Worm (Caenorhabditis elegans) whole organism, early embryonic: ENCODE data around the gene mth-1.
A peak's percentile ranks its signal among the peaks of the same experiment; 100 is the strongest.

Experiments
- B0310.2 ChIP-seq: sonication (generic microtip); optimal IDR thresholded peaks from 2 replicates; lab custom pipeline; 2016; ENCODE audit warnings: mild to moderate bottlenecking, missing genetic modification characterization, missing compliant biosample characterization
- F13C5.2 ChIP-seq: sonication (generic microtip); optimal IDR thresholded peaks from 2 replicates; lab custom pipeline; 2017; ENCODE audit warnings: mild to moderate bottlenecking, missing genetic modification characterization, inconsistent platforms, missing compliant biosample characterization
- aly-1 ChIP-seq: sonication (generic microtip); optimal IDR thresholded peaks from 2 replicates; lab custom pipeline; 2016; ENCODE audit warnings: missing genetic modification characterization, missing compliant biosample characterization
- ama-1 ChIP-seq: fragments of 150-350 bp; optimal IDR thresholded peaks from 2 replicates; lab custom pipeline; 2014
- ceh-13 ChIP-seq: fragments of 200-800 bp; sonication (Bioruptor generic); optimal IDR thresholded peaks from 2 replicates; lab custom pipeline; 2018; ENCODE audit warnings: mild to moderate bottlenecking, missing genetic modification characterization, missing compliant biosample characterization
- ceh-36 ChIP-seq: sonication (generic microtip); optimal IDR thresholded peaks from 2 replicates; lab custom pipeline; 2016; ENCODE audit warnings: missing genetic modification characterization, inconsistent platforms, missing compliant biosample characterization
- ets-7 ChIP-seq: sonication (generic microtip); optimal IDR thresholded peaks from 2 replicates; lab custom pipeline; 2016; ENCODE audit warnings: missing genotype, missing genetic modification characterization, missing compliant biosample characterization
- flt-1 ChIP-seq: fragments of 200-800 bp; sonication (Bioruptor generic); IDR thresholded peaks from 2 replicates; pipeline ENCODE4 v1.3.6; 2022; ENCODE audit warnings: missing genetic modification characterization, missing compliant biosample characterization
- hmbx-1 ChIP-seq: sonication (generic microtip); optimal IDR thresholded peaks from 2 replicates; lab custom pipeline; 2016; ENCODE audit warnings: mild to moderate bottlenecking, missing genetic modification characterization, missing compliant biosample characterization
- hmg-4 ChIP-seq: fragments of 200-800 bp; sonication (Bioruptor generic); optimal IDR thresholded peaks from 2 replicates; lab custom pipeline; 2018; ENCODE audit warnings: mild to moderate bottlenecking, missing genetic modification characterization, missing compliant biosample characterization
- hnd-1 ChIP-seq: sonication (generic microtip); optimal IDR thresholded peaks from 2 replicates; lab custom pipeline; 2016; ENCODE audit warnings: missing genetic modification characterization, missing compliant biosample characterization
- pes-1 ChIP-seq: fragments of 200-800 bp; sonication (Bioruptor generic); IDR thresholded peaks from 2 replicates; pipeline ENCODE4 v1.3.6; 2022; ENCODE audit warnings: missing genetic modification reagents, missing genetic modification characterization, missing compliant biosample characterization
- scrt-1 ChIP-seq: fragments of 200-800 bp; sonication (Bioruptor generic); IDR thresholded peaks from 2 replicates; pipeline ENCODE4 v1.3.6; 2022; ENCODE audit warnings: missing genetic modification characterization, missing compliant biosample characterization
- sea-1 ChIP-seq: fragments of 200-800 bp; sonication (Bioruptor generic); conservative IDR thresholded peaks from 2 replicates; pipeline ENCODE4 v1.3.6; 2022; ENCODE audit warnings: missing genetic modification characterization, missing compliant biosample characterization
- tbx-11 ChIP-seq: fragments of 200-800 bp; sonication (Bioruptor generic); IDR thresholded peaks from 2 replicates; pipeline ENCODE4 v1.3.6; 2022; ENCODE audit warnings: missing genetic modification characterization, missing compliant biosample characterization
- tbx-37 ChIP-seq: fragments of 200-800 bp; sonication (Bioruptor generic); conservative IDR thresholded peaks from 2 replicates; pipeline ENCODE4 v1.3.6; 2022; ENCODE audit warnings: missing genetic modification reagents, missing genetic modification characterization, missing compliant biosample characterization
- tra-4 ChIP-seq: sonication (generic microtip); optimal IDR thresholded peaks from 2 replicates; lab custom pipeline; 2017; ENCODE audit warnings: missing genetic modification characterization, missing compliant biosample characterization

mth-1 gene

ce11 chrII:4203729-4204184 is at the start of gene mth-1:
Gene mth-1 (minus strand): TSS chrII:4203779.
- TF ChIP-seq tra-4 (tag; lab: Kevin White, UChicago) = no peak
- no peak for TF ChIP-seq B0310.2 (tag; lab: Kevin White, UChicago)
- TF ChIP-seq pes-1 (GFP tag; lab: Robert Waterston, UW) = no peak
- TF ChIP-seq scrt-1 (GFP tag; lab: Robert Waterston, UW) = no peak
- no peak for TF ChIP-seq flt-1 (GFP tag; lab: Robert Waterston, UW)
- TF ChIP-seq hmg-4 = no peak
- TF ChIP-seq ceh-36 (tag; lab: Kevin White, UChicago) = no peak
- no peak for TF ChIP-seq ama-1 (lab: Kevin White, UChicago)
- TF ChIP-seq ceh-13 (GFP tag; lab: Kevin White, UChicago) = no peak
- TF ChIP-seq hmbx-1 (tag; lab: Kevin White, UChicago) = no peak
- no peak for TF ChIP-seq hnd-1
- no peak for TF ChIP-seq tbx-37
- TF ChIP-seq F13C5.2 (tag; lab: Kevin White, UChicago) = no peak
- no peak for TF ChIP-seq ets-7 (tag; lab: Kevin White, UChicago)
- TF ChIP-seq tbx-11 (GFP tag; lab: Robert Waterston, UW) = no peak
- no peak for TF ChIP-seq sea-1 (GFP tag; lab: Robert Waterston, UW)
- TF ChIP-seq aly-1 (tag; lab: Kevin White, UChicago) = no peak

ce11 chrII:4246897-4247296 is 43.3 kb upstream of the mth-1 start, which contains the start of gene gpa-11:
Gene gpa-11 (plus strand): TSS chrII:4247197.
- no peak for TF ChIP-seq tbx-37
- TF ChIP-seq tbx-11 (GFP tag; lab: Robert Waterston, UW) = no peak
- TF ChIP-seq ceh-36 (tag; lab: Kevin White, UChicago) = no peak
- TF ChIP-seq hnd-1 = no peak
- no peak for TF ChIP-seq tra-4 (tag; lab: Kevin White, UChicago)
- TF ChIP-seq F13C5.2 (tag; lab: Kevin White, UChicago) = no peak
- no peak for TF ChIP-seq ama-1 (lab: Kevin White, UChicago)
- TF ChIP-seq ceh-13 (GFP tag; lab: Kevin White, UChicago) = no peak

- no peak for TF ChIP-seq ets-7 (tag; lab: Kevin White, UChicago)
- no peak for TF ChIP-seq tbx-11 (GFP tag; lab: Robert Waterston, UW)
- no peak for TF ChIP-seq ama-1 (lab: Kevin White, UChicago)
- no peak for TF ChIP-seq scrt-1 (GFP tag; lab: Robert Waterston, UW)
- no peak for TF ChIP-seq ceh-13 (GFP tag; lab: Kevin White, UChicago)
- no peak for TF ChIP-seq B0310.2 (tag; lab: Kevin White, UChicago)
Observed at ce11 chrII:4244959-4245358, 41.4 kb upstream of the mth-1 start.

ce11 chrII:4238963-4239362 is 35.4 kb upstream of the mth-1 start:
- TF ChIP-seq hmbx-1 (tag; lab: Kevin White, UChicago) (no peak), flt-1 (GFP tag; lab: Robert Waterston, UW) (no peak), ceh-13 (GFP tag; lab: Kevin White, UChicago) (no peak), F13C5.2 (tag; lab: Kevin White, UChicago) (no peak), tbx-11 (GFP tag; lab: Robert Waterston, UW) (no peak), B0310.2 (tag; lab: Kevin White, UChicago) (no peak), aly-1 (tag; lab: Kevin White, UChicago) (no peak), tbx-37 (no peak), hmg-4 (no peak), ets-7 (tag; lab: Kevin White, UChicago) (no peak), sea-1 (GFP tag; lab: Robert Waterston, UW) (no peak), ceh-36 (tag; lab: Kevin White, UChicago) (no peak), tra-4 (tag; lab: Kevin White, UChicago) (no peak), hnd-1 (no peak)

DNA sequence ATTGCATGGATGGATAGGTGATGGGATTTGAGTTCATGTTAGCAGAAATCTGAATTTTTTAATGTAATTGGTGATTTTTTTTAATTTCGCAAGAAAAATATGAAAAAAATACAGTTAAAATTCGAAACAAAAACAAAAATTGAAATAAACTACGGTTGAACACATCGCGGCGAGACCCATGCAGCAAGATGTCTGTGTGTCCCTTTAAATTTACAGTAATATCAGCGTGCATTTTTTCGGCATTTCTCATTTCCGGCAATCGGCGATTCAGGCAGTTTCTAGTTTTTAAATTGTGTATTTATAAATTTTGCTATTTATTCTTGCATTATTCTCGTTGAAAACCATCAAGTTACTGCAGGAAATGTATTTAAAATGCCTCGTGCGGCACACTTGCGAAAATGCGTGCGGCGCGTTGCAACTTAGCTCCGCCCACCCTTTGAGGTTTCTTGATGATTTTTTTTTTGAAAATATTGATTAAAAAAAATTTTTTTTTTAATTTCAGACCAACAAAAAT is 34.2 kb upstream of the mth-1 start, which contains the start of the genes fbxc-44 and C16A11.2:
Gene fbxc-44 (minus strand): TSS at position 51 of the 514 bp plus-strand sequence.
Gene C16A11.2 (plus strand): TSS at position 503 of the 514 bp plus-strand sequence.
- TF ChIP-seq tra-4 (tag; lab: Kevin White, UChicago) (peak; percentile 15), ceh-13 (GFP tag; lab: Kevin White, UChicago) (peak; percentile 48), tbx-11 (GFP tag; lab: Robert Waterston, UW) (peak; percentile 79), hnd-1 (peak; percentile 58), F13C5.2 (tag; lab: Kevin White, UChicago) (peak; percentile 84), sea-1 (GFP tag; lab: Robert Waterston, UW) (0 out of 2 replicates have a peak, but pooled peaks have one; percentile 42), flt-1 (GFP tag; lab: Robert Waterston, UW) (peak; percentile 68), ets-7 (tag; lab: Kevin White, UChicago) (no peak), ama-1 (lab: Kevin White, UChicago) (no peak), tbx-37 (peak; percentile 74), ceh-36 (tag; lab: Kevin White, UChicago) (peak; percentile 77), pes-1 (GFP tag; lab: Robert Waterston, UW) (peak; percentile 88), aly-1 (tag; lab: Kevin White, UChicago) (peak; percentile 51), scrt-1 (GFP tag; lab: Robert Waterston, UW) (peak; percentile 76), hmg-4 (peak; percentile 63), hmbx-1 (tag; lab: Kevin White, UChicago) (peak; percentile 11), B0310.2 (tag; lab: Kevin White, UChicago) (peak; percentile 17)

ce11 chrII:4235959-4236358 is 32.4 kb upstream of the mth-1 start, which contains the start of gene fbxc-43:
Gene fbxc-43 (minus strand): TSS chrII:4235996.
- TF ChIP-seq hmg-4 (no peak), ceh-36 (tag; lab: Kevin White, UChicago) (no peak), ets-7 (tag; lab: Kevin White, UChicago) (no peak), hnd-1 (no peak), F13C5.2 (tag; lab: Kevin White, UChicago) (no peak), aly-1 (tag; lab: Kevin White, UChicago) (no peak), scrt-1 (GFP tag; lab: Robert Waterston, UW) (no peak), tra-4 (tag; lab: Kevin White, UChicago) (no peak), ama-1 (lab: Kevin White, UChicago) (no peak), B0310.2 (tag; lab: Kevin White, UChicago) (no peak), sea-1 (GFP tag; lab: Robert Waterston, UW) (no peak), ceh-13 (GFP tag; lab: Kevin White, UChicago) (no peak)
